Worm (Caenorhabditis elegans): ENCODE data around the gene wrb-1.

- TF ChIP-seq lin-13 (tag; optimal IDR thresholded peaks at IDR 0.05) (no peak), nhr-237 (tag; optimal IDR thresholded peaks at IDR 0.05) (no peak), unc-39 (tag; optimal IDR thresholded peaks at IDR 0.05) (no peak), nhr-76 (tag; optimal IDR thresholded peaks at IDR 0.05) (no peak), nhr-12 (tag; optimal IDR thresholded peaks at IDR 0.05) (no peak), M03D4.4 (tag; optimal IDR thresholded peaks at IDR 0.05) (no peak), drap-1 (GFP tag; optimal IDR thresholded peaks at IDR 0.05) (no peak)
These were observed 27.7 kb downstream of the wrb-1 start for ce11 chrV:1223559-1223958.

Data from whole organism, mixed stage, embryonic.